Worm (Caenorhabditis elegans): ENCODE results near the gene F25H9.7.

The F25H9.7 gene

ce11 chrV:13497322-13497847 lies 29.2 kb downstream of the F25H9.7 start, which contains the start of the genes eea-1 and gut-2:
eea-1 (minus strand) TSS chrV:13497372.
gut-2 (plus strand) TSS chrV:13497690.
- TF ChIP-seq hlh-30 (tag; optimal IDR thresholded peaks at IDR 0.05; ENCODE audit: insufficient read depth) = peak; percentile 58
- peak in 1 of 2 experiments; percentile 8 for TF ChIP-seq mdl-1 (tag; optimal IDR thresholded peaks at IDR 0.05)
- peak in 1 of 2 experiments; percentile 96 for TF ChIP-seq unc-62 (GFP tag; optimal IDR thresholded peaks at IDR 0.05 in 1 of 2)
- no peak for TF ChIP-seq unc-62 (tag; optimal IDR thresholded peaks at IDR 0.05)
- TF ChIP-seq aha-1 (tag) = peak; percentile 49
- TF ChIP-seq lin-38 (GFP tag; IDR thresholded peaks at IDR 0.05) = peak; percentile 35; the same call in 1 of the 2 replicates
- TF ChIP-seq lsy-2 (tag; optimal IDR thresholded peaks at IDR 0.05) = peak in 1 of 2 experiments; percentile 73
- TF ChIP-seq nhr-102 (tag; optimal IDR thresholded peaks at IDR 0.05) = no peak
- no peak for TF ChIP-seq zfp-3 (GFP tag; conservative IDR thresholded peaks at IDR 0.05)
- TF ChIP-seq T20F7.1 (GFP tag; optimal IDR thresholded peaks at IDR 0.05) = peak; percentile 97
- no peak for TF ChIP-seq nhr-11 (tag; optimal IDR thresholded peaks at IDR 0.05)
- TF ChIP-seq fos-1 (tag; optimal IDR thresholded peaks at IDR 0.05) = no peak
- TF ChIP-seq dpl-1 (GFP tag; optimal IDR thresholded peaks at IDR 0.05) = peak; percentile 66
- no peak for TF ChIP-seq F44E2.7 (GFP tag; IDR thresholded peaks at IDR 0.05)
- peak; percentile 54 for TF ChIP-seq hlh-11 (tag; optimal IDR thresholded peaks at IDR 0.05)
- TF ChIP-seq ceh-62 (tag; optimal IDR thresholded peaks at IDR 0.05) = no peak
- TF ChIP-seq arid-1 (GFP tag; conservative IDR thresholded peaks at IDR 0.05) = no peak
- peak; percentile 88 for TF ChIP-seq mes-2 (tag; optimal IDR thresholded peaks at IDR 0.05; ENCODE audit: poor library complexity, severe bottlenecking)
- peak; percentile 47 for TF ChIP-seq nhr-28 (tag; optimal IDR thresholded peaks at IDR 0.05)
- peak; percentile 47 for TF ChIP-seq nhr-6 (tag; optimal IDR thresholded peaks at IDR 0.05)
- TF ChIP-seq rbr-2 (tag; optimal IDR thresholded peaks at IDR 0.05) = peak; percentile 36
- TF ChIP-seq mep-1 (tag; optimal IDR thresholded peaks at IDR 0.05) = peak; percentile 67
- TF ChIP-seq F49E8.2 (tag; optimal IDR thresholded peaks at IDR 0.05; ENCODE audit: borderline replicate concordance) = no peak
- peak; percentile 3 for TF ChIP-seq mxl-3 (GFP tag; optimal IDR thresholded peaks at IDR 0.05)
- no peak for TF ChIP-seq daf-12 (tag; optimal IDR thresholded peaks at IDR 0.05)
- peak; percentile 98 for TF ChIP-seq Y48G9A.11 (GFP tag; IDR thresholded peaks at IDR 0.05)

ce11 chrV:13499227-13499626 lies 31.1 kb downstream of the F25H9.7 start:
- peak in 1 of 2 experiments; percentile 95 for TF ChIP-seq unc-62 (GFP tag; optimal IDR thresholded peaks at IDR 0.05 in 1 of 2)
- no peak for TF ChIP-seq unc-62 (tag; optimal IDR thresholded peaks at IDR 0.05)
- TF ChIP-seq zip-2 (tag; optimal IDR thresholded peaks at IDR 0.05) = no peak

- TF ChIP-seq hmg-1.1 (GFP tag; IDR thresholded peaks at IDR 0.05) = no peak
- no peak for TF ChIP-seq attf-4 (tag; optimal IDR thresholded peaks at IDR 0.05)
- TF ChIP-seq mep-1 (tag; optimal IDR thresholded peaks at IDR 0.05) = no peak
- no peak for TF ChIP-seq fos-1 (tag; optimal IDR thresholded peaks at IDR 0.05)
- TF ChIP-seq nhr-41 (GFP tag; IDR thresholded peaks at IDR 0.05) = no peak
- TF ChIP-seq lim-7 (GFP tag; IDR thresholded peaks at IDR 0.05) = no peak
- TF ChIP-seq php-3 (GFP tag; IDR thresholded peaks at IDR 0.05) = no peak
- TF ChIP-seq D1046.2 (GFP tag; IDR thresholded peaks at IDR 0.05) = no peak
- TF ChIP-seq ztf-11 (tag; optimal IDR thresholded peaks at IDR 0.05) = no peak
- TF ChIP-seq gei-8 (GFP tag; optimal IDR thresholded peaks at IDR 0.05) = no peak
- TF ChIP-seq unc-62 (GFP tag; optimal IDR thresholded peaks at IDR 0.05 in 1 of 2) = no peak
- TF ChIP-seq unc-62 (tag; optimal IDR thresholded peaks at IDR 0.05) = no peak
Observed at ce11 chrV:13506321-13506720, 38.1 kb downstream of the F25H9.7 start, which contains the start of gene R11G10.4. R11G10.4 (plus strand) TSS chrV:13506621.

- 0 out of 2 replicates have a peak, but pooled peaks have one; percentile 10 for TF ChIP-seq F26F4.8 (GFP tag; conservative IDR thresholded peaks at IDR 0.05)
Observed at ce11 chrV:13507078-13507477, 38.9 kb downstream of the F25H9.7 start.

Data from whole organism, L4 larva.